Worm (Caenorhabditis elegans): ENCODE data around the gene srg-7.

Gene srg-7

ce11 chrIII:6283024-6283423 lies 15.1 kb upstream of the srg-7 start:
- TF ChIP-seq tlp-1 (tag; optimal IDR thresholded peaks at IDR 0.05): no peak
- TF ChIP-seq unc-98 (GFP tag; IDR thresholded peaks at IDR 0.05): no peak
- no peak for TF ChIP-seq unc-62 (GFP tag; optimal IDR thresholded peaks at IDR 0.05)
- no peak for TF ChIP-seq C34B4.2 (tag; optimal IDR thresholded peaks at IDR 0.05)
- no peak for TF ChIP-seq irx-1 (tag; optimal IDR thresholded peaks at IDR 0.05)
- no peak for TF ChIP-seq grh-1 (GFP tag; IDR thresholded peaks at IDR 0.05)
- TF ChIP-seq efl-1 (optimal IDR thresholded peaks at IDR 0.05): no peak
- peak in 1 of 2 experiments; percentile 46 for TF ChIP-seq efl-1 (GFP tag; optimal IDR thresholded peaks at IDR 0.05 in 1 of 2)
- no peak for TF ChIP-seq alr-1 (tag; optimal IDR thresholded peaks at IDR 0.05; ENCODE audit: borderline replicate concordance)
- no peak for TF ChIP-seq nhr-11 (tag; optimal IDR thresholded peaks at IDR 0.05)

ce11 chrIII:6280070-6280596 lies 12.2 kb upstream of the srg-7 start, which contains the start of gene hmg-1.2:
hmg-1.2 (plus strand) TSS chrIII:6280380.
- no peak for TF ChIP-seq sox-4 (tag; optimal IDR thresholded peaks at IDR 0.05)
- no peak for TF ChIP-seq lin-39 (tag; optimal IDR thresholded peaks at IDR 0.05)
- no peak for TF ChIP-seq unc-62 (GFP tag; optimal IDR thresholded peaks at IDR 0.05)
- peak; percentile 77 for TF ChIP-seq xbp-1 (tag; optimal IDR thresholded peaks at IDR 0.05)
- TF ChIP-seq C04F5.9 (tag; optimal IDR thresholded peaks at IDR 0.05): no peak
- no peak for TF ChIP-seq tlp-1 (tag; optimal IDR thresholded peaks at IDR 0.05)
- peak; percentile 66 for TF ChIP-seq ceh-8 (GFP tag; optimal IDR thresholded peaks at IDR 0.05)
- no peak for TF ChIP-seq unc-98 (GFP tag; IDR thresholded peaks at IDR 0.05)
- TF ChIP-seq mef-2 (tag; optimal IDR thresholded peaks at IDR 0.05): peak; percentile 28
- peak; percentile 50 to 84 (median 62) for TF ChIP-seq ceh-82 (tag; optimal IDR thresholded peaks at IDR 0.05)
- peak; percentile 71; the same call in 1 of the 2 replicates for TF ChIP-seq ceh-88 (GFP tag; IDR thresholded peaks at IDR 0.05)
- peak; percentile 68 for TF ChIP-seq elt-2 (tag; optimal IDR thresholded peaks at IDR 0.05)
- peak; percentile 25 for TF ChIP-seq lin-15B (tag; optimal IDR thresholded peaks at IDR 0.05)
- TF ChIP-seq efl-3 (GFP tag; optimal IDR thresholded peaks at IDR 0.05): no peak
- TF ChIP-seq tbx-2 (tag; optimal IDR thresholded peaks at IDR 0.05): peak; percentile 88
- peak in 1 of 2 experiments; percentile 83 for TF ChIP-seq mdl-1 (tag; optimal IDR thresholded peaks at IDR 0.05)
- peak; percentile 84 for TF ChIP-seq dsc-1 (tag; optimal IDR thresholded peaks at IDR 0.05)
- TF ChIP-seq lir-3 (tag; optimal IDR thresholded peaks at IDR 0.05; ENCODE audit: poor library complexity): peak; percentile 58
- no peak for TF ChIP-seq zag-1 (tag; optimal IDR thresholded peaks at IDR 0.05)
- TF ChIP-seq F16B12.6 (tag; optimal IDR thresholded peaks at IDR 0.05): no peak
- peak; percentile 90 for TF ChIP-seq nhr-20 (tag; optimal IDR thresholded peaks at IDR 0.05)
- peak; percentile 68 for TF ChIP-seq hpl-2 (GFP tag; optimal IDR thresholded peaks at IDR 0.05)
- TF ChIP-seq lin-35 (GFP tag; optimal IDR thresholded peaks at IDR 0.05): peak; percentile 74 to 79
- TF ChIP-seq nhr-237 (tag; optimal IDR thresholded peaks at IDR 0.05): no peak
- peak; percentile 72 for TF ChIP-seq lin-13 (GFP tag; optimal IDR thresholded peaks at IDR 0.05)
- TF ChIP-seq Y116A8C.19 (tag; optimal IDR thresholded peaks at IDR 0.05; ENCODE audit: borderline replicate concordance): no peak
- no peak for TF ChIP-seq unc-30 (tag; optimal IDR thresholded peaks at IDR 0.05)
- peak; percentile 92 for TF ChIP-seq swsn-7 (tag; optimal IDR thresholded peaks at IDR 0.05)
- TF ChIP-seq irx-1 (tag; optimal IDR thresholded peaks at IDR 0.05): peak; percentile 75
- TF ChIP-seq vab-15 (tag; optimal IDR thresholded peaks at IDR 0.05): no peak
- peak; percentile 76 for TF ChIP-seq jun-1 (tag; optimal IDR thresholded peaks at IDR 0.05)
- TF ChIP-seq snpc-4 (tag; optimal IDR thresholded peaks at IDR 0.05): peak; percentile 72
- TF ChIP-seq pqm-1 (tag; optimal IDR thresholded peaks at IDR 0.05): no peak
- peak; percentile 78 for TF ChIP-seq fos-1 (tag; optimal IDR thresholded peaks at IDR 0.05)
- TF ChIP-seq efl-1 (optimal IDR thresholded peaks at IDR 0.05): peak; percentile 86 to 98
- peak; percentile 50 to 96 for TF ChIP-seq efl-1 (GFP tag; optimal IDR thresholded peaks at IDR 0.05 in 1 of 2)
- peak; percentile 10 for TF ChIP-seq pax-3 (tag; optimal IDR thresholded peaks at IDR 0.05)
- TF ChIP-seq aly-2 (tag; optimal IDR thresholded peaks at IDR 0.05): peak; percentile 59
- TF ChIP-seq nhr-28 (tag; optimal IDR thresholded peaks at IDR 0.05): no peak
- TF ChIP-seq aha-1 (tag; optimal IDR thresholded peaks at IDR 0.05): no peak
- TF ChIP-seq fkh-8 (tag; optimal IDR thresholded peaks at IDR 0.05): peak; percentile 85
- peak; percentile 61 for TF ChIP-seq zip-4 (GFP tag; optimal IDR thresholded peaks at IDR 0.05)
- no peak for TF ChIP-seq ceh-63 (GFP tag; optimal IDR thresholded peaks at IDR 0.05)
- no peak for TF ChIP-seq hlh-4 (tag; optimal IDR thresholded peaks at IDR 0.05)
- TF ChIP-seq lin-14 (GFP tag; optimal IDR thresholded peaks at IDR 0.05): peak; percentile 94
- TF ChIP-seq pag-3 (tag; optimal IDR thresholded peaks at IDR 0.05; ENCODE audit: borderline replicate concordance, insufficient read depth): no peak

Measured in whole organism, L1 larva.